Fruit fly (Drosophila melanogaster) whole organism, pupa: ENCODE measurements around the gene CG15429.

Experiments used
- CG12605 ChIP-seq: fragments of 200-800 bp; sonication (Bioruptor generic); IDR thresholded peaks from 2 replicates; pipeline ENCODE4 v1.3.6; 2022; ENCODE audit warnings: missing biosample characterization, missing genetic modification characterization
- CG14655 ChIP-seq: fragments of 200-800 bp; sonication (Bioruptor generic); optimal IDR thresholded peaks from 3 replicates; lab custom pipeline; 2017; ENCODE audit warnings: mild to moderate bottlenecking, missing biosample characterization, missing genetic modification reagents, missing genetic modification characterization
- CG32121 ChIP-seq: fragments of 200-800 bp; sonication (Bioruptor generic); IDR thresholded peaks from 2 replicates; pipeline ENCODE4 v1.3.6; 2022; ENCODE audit warnings: missing biosample characterization, missing genetic modification characterization
- CG8159 ChIP-seq: fragments of 200-800 bp; sonication (Bioruptor generic); optimal IDR thresholded peaks from 3 replicates; lab custom pipeline; 2018; ENCODE audit warnings: missing biosample characterization, mild to moderate bottlenecking, missing genetic modification characterization, moderate library complexity
- CG9948 ChIP-seq: fragments of 200-800 bp; sonication (Bioruptor generic); optimal IDR thresholded peaks from 2 replicates; lab custom pipeline; 2018; ENCODE audit warnings: missing biosample characterization, mild to moderate bottlenecking, missing genetic modification characterization, moderate library complexity
- EcR ChIP-seq: fragments of 200-800 bp; sonication (Bioruptor generic); optimal IDR thresholded peaks from 3 replicates; lab custom pipeline; 2019; ENCODE audit warnings: missing biosample characterization, missing genetic modification characterization, mild to moderate bottlenecking, moderate library complexity, missing genetic modification reagents
- Ets98B ChIP-seq: fragments of 200-800 bp; sonication (Bioruptor generic); IDR thresholded peaks from 2 replicates; pipeline ENCODE4 v1.3.6; 2022; ENCODE audit warnings: missing biosample characterization, missing genetic modification characterization
- Pif1B ChIP-seq: fragments of 200-800 bp; sonication (Bioruptor generic); optimal IDR thresholded peaks from 3 replicates; lab custom pipeline; 2016; ENCODE audit warnings: missing biosample characterization, missing genetic modification characterization
- Snoo ChIP-seq: fragments of 200-800 bp; sonication (Bioruptor generic); optimal IDR thresholded peaks from 3 replicates; lab custom pipeline; 2017; ENCODE audit warnings: missing biosample characterization, mild to moderate bottlenecking, missing genetic modification characterization, inconsistent platforms
- fd96Ca ChIP-seq: fragments of 200-800 bp; sonication (Bioruptor generic); IDR thresholded peaks from 3 replicates; pipeline ENCODE4 v1.3.6; 2022; ENCODE audit warnings: missing biosample characterization, missing genetic modification characterization
- rn ChIP-seq: fragments of 200-800 bp; sonication (Bioruptor generic); IDR thresholded peaks from 2 replicates; pipeline ENCODE4 v1.3.6; 2022; ENCODE audit warnings: missing biosample characterization, missing genetic modification characterization

DNA sequence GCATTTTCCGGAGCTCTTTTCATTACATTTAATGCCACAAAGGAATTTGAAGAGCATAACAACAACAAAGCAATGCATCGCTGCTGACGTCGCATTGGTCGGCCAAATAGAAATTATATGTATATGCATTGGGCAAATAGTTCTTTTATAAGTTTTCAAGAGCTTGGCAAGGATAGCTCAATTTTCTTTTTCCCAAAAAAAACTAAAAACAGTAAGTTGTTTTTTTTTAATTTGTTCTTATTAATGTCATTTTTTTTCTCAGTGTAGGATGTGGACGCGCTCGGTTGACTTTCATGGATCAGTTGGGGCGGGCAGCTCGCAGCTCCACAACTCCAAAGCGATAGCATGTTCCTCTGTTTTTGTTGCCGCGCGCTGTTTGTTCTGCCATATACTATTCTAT lies 6.4 kb downstream of the CG15429 start:
- TF ChIP-seq Ets98B, result peak; percentile 26; the same call in 1 of the 2 replicates
- TF ChIP-seq CG9948 (tag; lab: Kevin White, UChicago), result peak; percentile 5
- 0 out of 2 replicates have a peak, but pooled peaks have one; percentile 3 for TF ChIP-seq rn (GFP tag; lab: Robert Waterston, UW)
- TF ChIP-seq CG12605 (GFP tag; lab: Robert Waterston, UW), result peak; percentile 52
- TF ChIP-seq CG14655 (GFP tag; lab: Kevin White, UChicago), result peak; percentile 64
- TF ChIP-seq fd96Ca, result peak; percentile 66
- TF ChIP-seq EcR, result no peak
- no peak for TF ChIP-seq Pif1B (GFP tag; lab: Kevin White, UChicago)
- no peak; the same call in 1 of the 2 replicates for TF ChIP-seq CG32121 (GFP tag; lab: Robert Waterston, UW)
- TF ChIP-seq CG8159 (tag; lab: Kevin White, UChicago), result peak; percentile 1
- no peak for TF ChIP-seq Snoo (tag; lab: Kevin White, UChicago)
